Fruit fly (Drosophila melanogaster) whole organism, prepupa: ENCODE measurements around the gene CG3349.

ENCODE experiments used
- Blimp-1 ChIP-seq: fragments of 200-800 bp; sonication (Bioruptor generic); optimal IDR thresholded peaks from 3 replicates; lab custom pipeline; 2017; ENCODE audit warnings: missing biosample characterization, missing genetic modification characterization, mild to moderate bottlenecking, moderate library complexity, missing genetic modification reagents
- CG10631 ChIP-seq: fragments of 200-800 bp; sonication (Bioruptor generic); optimal IDR thresholded peaks from 2 replicates; lab custom pipeline; 2016; ENCODE audit warnings: missing biosample characterization, missing genetic modification characterization
- CG16779 ChIP-seq: fragments of 200-800 bp; sonication (Bioruptor generic); optimal IDR thresholded peaks from 3 replicates; lab custom pipeline; 2017; ENCODE audit warnings: missing biosample characterization, mild to moderate bottlenecking, missing genetic modification characterization
- acj6 ChIP-seq: fragments of 200-800 bp; sonication (Bioruptor generic); optimal IDR thresholded peaks from 3 replicates; lab custom pipeline; 2016; ENCODE audit warnings: missing biosample characterization, missing genetic modification characterization
- dac ChIP-seq: fragments of 200-800 bp; sonication (Bioruptor generic); optimal IDR thresholded peaks from 2 replicates; lab custom pipeline; 2017; ENCODE audit warnings: missing biosample characterization, mild to moderate bottlenecking, missing genetic modification characterization
- dsx ChIP-seq: fragments of 200-800 bp; optimal IDR thresholded peaks from 3 replicates; lab custom pipeline; 2019; ENCODE audit warnings: missing biosample characterization, mild to moderate bottlenecking, missing genetic modification characterization, moderate library complexity; ENCODE audit not compliant: poor library complexity, severe bottlenecking
- eg ChIP-seq: fragments of 200-800 bp; sonication (Bioruptor generic); IDR thresholded peaks from 3 replicates; pipeline ENCODE4 v1.3.6; 2022; ENCODE audit warnings: missing biosample characterization, missing genetic modification characterization
- vri ChIP-seq: fragments of 200-800 bp; sonication (Bioruptor generic); optimal IDR thresholded peaks from 3 replicates; lab custom pipeline; 2016; ENCODE audit warnings: missing biosample characterization, mild to moderate bottlenecking, missing genetic modification characterization

dm6 chr3L:15031773-15032172 is 52.4 kb downstream of the CG3349 start:
- TF ChIP-seq acj6 (no peak), eg (GFP tag; lab: Robert Waterston, UW) (no peak), vri (GFP tag; lab: Kevin White, UChicago) (no peak), CG16779 (tag; lab: Kevin White, UChicago) (no peak), Blimp-1 (GFP tag; lab: Kevin White, UChicago) (no peak), CG10631 (GFP tag; lab: Kevin White, UChicago) (no peak), dsx (no peak), dac (no peak)
